In genomic region chrX:1625142-1625541, dm6 we compare ENCODE assay signal across 2 fruit fly cellular contexts.
A peak's percentile ranks its signal among the peaks of the same experiment; 100 is the strongest.
TF ChIP-seq lines count a peak whose summit lies in the region.

No protein-coding gene starts in this region.

- no peak for TF ChIP-seq CTCF in whole organism, embryonic (GFP tag; optimal IDR thresholded peaks at IDR 0.05; lab: Kevin White, UChicago)

TF ChIP-seq in whole organism, adult, 20 proteins besides CTCF, POLR2A, EP300 and RAD21:
- TF ChIP-seq tj (GFP tag; optimal IDR thresholded peaks at IDR 0.05; lab: Kevin White, UChicago) (peak; percentile 97), pad (GFP tag; optimal IDR thresholded peaks at IDR 0.05; lab: Kevin White, UChicago) (peak; percentile 13), ovo (GFP tag; optimal IDR thresholded peaks at IDR 0.05; lab: Kevin White, UChicago) (no peak)

TF ChIP-seq in whole organism, embryonic, 481 proteins besides CTCF, POLR2A, EP300 and RAD21:
- TF ChIP-seq eve (GFP tag; optimal IDR thresholded peaks at IDR 0.05; lab: Kevin White, UChicago) (no peak), Hr39 (optimal IDR thresholded peaks at IDR 0.05; lab: Kevin White, UChicago) (peak; percentile 46)
